Worm (Caenorhabditis elegans): ENCODE measurements around the gene zip-8.

DNA sequence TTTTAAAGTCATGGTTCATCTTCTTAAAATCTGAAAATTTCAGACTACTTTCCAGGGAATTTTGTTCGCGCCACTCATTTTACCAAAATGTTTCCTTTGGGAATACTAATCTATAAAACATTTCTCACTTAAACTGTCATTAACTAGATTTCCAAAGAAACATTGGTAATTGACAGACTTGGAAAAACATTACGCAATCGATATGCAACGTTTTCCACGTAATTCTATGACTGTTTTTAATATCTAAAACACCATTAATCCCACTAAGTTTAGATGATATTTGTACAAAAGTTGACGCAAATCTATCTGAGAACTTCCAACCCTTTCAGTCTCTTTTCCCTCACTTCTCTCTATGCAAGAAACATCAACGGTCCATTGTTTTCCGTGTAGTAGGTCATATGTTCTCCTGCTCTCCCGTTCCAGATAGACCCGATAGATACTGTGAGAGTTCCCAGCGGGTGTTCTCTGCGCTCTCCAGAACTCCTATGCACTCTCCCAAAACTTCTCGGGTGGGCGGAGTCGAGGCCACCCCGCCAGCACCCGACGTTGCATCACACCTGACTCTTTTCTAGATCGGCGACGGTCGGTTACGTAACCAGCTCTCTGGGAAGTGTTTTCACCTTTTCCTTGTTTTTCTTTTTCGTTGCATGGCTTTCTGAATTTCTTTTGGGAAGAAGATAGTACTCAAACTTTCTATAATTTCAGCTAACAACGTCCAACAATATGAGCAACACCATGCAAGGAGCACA, at the start of gene zip-8:
- TF ChIP-seq fkh-10 (GFP tag; optimal IDR thresholded peaks at IDR 0.05) (no peak), F44E2.7 (GFP tag; IDR thresholded peaks at IDR 0.05) (no peak), nhr-237 (tag; optimal IDR thresholded peaks at IDR 0.05) (no peak), ceh-82 (tag; optimal IDR thresholded peaks at IDR 0.05) (no peak), dpl-1 (GFP tag; optimal IDR thresholded peaks at IDR 0.05) (no peak), mdl-1 (tag; optimal IDR thresholded peaks at IDR 0.05) (no peak), unc-39 (tag; optimal IDR thresholded peaks at IDR 0.05) (no peak), tra-1 (GFP tag; IDR thresholded peaks at IDR 0.05) (no peak)

All from whole organism, L4 larva.